Fruit fly (Drosophila melanogaster): ENCODE measurements around the gene Cp38.
A peak's percentile ranks its signal among the peaks of the same experiment; 100 is the strongest.

The Cp38 gene

dm6 chrX:8442161-8442560, 39.5 kb upstream of the Cp38 start, which contains the start of gene CG12123 (continued):
- TF ChIP-seq D (optimal IDR thresholded peaks at IDR 0.05), result no peak
- TF ChIP-seq D (GFP tag; optimal IDR thresholded peaks at IDR 0.05), result no peak
- TF ChIP-seq en (GFP tag; optimal IDR thresholded peaks at IDR 0.05), result no peak
- TF ChIP-seq gfzf (GFP tag; optimal IDR thresholded peaks at IDR 0.05), result peak; percentile 76
- TF ChIP-seq dmrt99B (tag; optimal IDR thresholded peaks at IDR 0.05), result no peak
- no peak for TF ChIP-seq CG12744 (GFP tag; optimal IDR thresholded peaks at IDR 0.05)
- TF ChIP-seq CG13894 (tag; optimal IDR thresholded peaks at IDR 0.05), result no peak
- TF ChIP-seq hth (optimal IDR thresholded peaks at IDR 0.05), result no peak
- no peak for TF ChIP-seq CG11504 (tag; optimal IDR thresholded peaks at IDR 0.05)
- peak; percentile 85 for TF ChIP-seq E2f2 (GFP tag; IDR thresholded peaks at IDR 0.05)
- TF ChIP-seq ftz-f1 (GFP tag; optimal IDR thresholded peaks at IDR 0.05), result no peak
- no peak for TF ChIP-seq CG10147 (GFP tag; optimal IDR thresholded peaks at IDR 0.05)
- TF ChIP-seq CG17912 (GFP tag; optimal IDR thresholded peaks at IDR 0.05), result no peak
- no peak for TF ChIP-seq Hr39 (optimal IDR thresholded peaks at IDR 0.05)
- TF ChIP-seq Dref (GFP tag; IDR thresholded peaks at IDR 0.05), result peak; percentile 65
- TF ChIP-seq Dp (GFP tag; optimal IDR thresholded peaks at IDR 0.05), result peak; percentile 82
- no peak for TF ChIP-seq Drgx (GFP tag; IDR thresholded peaks at IDR 0.05)
- TF ChIP-seq Sin3A (optimal IDR thresholded peaks at IDR 0.05), result no peak
- TF ChIP-seq odd (GFP tag; optimal IDR thresholded peaks at IDR 0.05), result no peak
- TF ChIP-seq ham (GFP tag; IDR thresholded peaks at IDR 0.05), result no peak
- peak; percentile 27 for TF ChIP-seq lbe (GFP tag; optimal IDR thresholded peaks at IDR 0.05)
- peak in 1 of 3 experiments; percentile 3 for TF ChIP-seq Stat92E (GFP tag; optimal IDR thresholded peaks at IDR 0.05)
- no peak for TF ChIP-seq br (optimal IDR thresholded peaks at IDR 0.05)
- no peak for TF ChIP-seq fd64A (GFP tag; optimal IDR thresholded peaks at IDR 0.05)
- TF ChIP-seq ttk (GFP tag; IDR thresholded peaks at IDR 0.05), result no peak
- no peak for TF ChIP-seq dmrt11E (tag; optimal IDR thresholded peaks at IDR 0.05)
- no peak for TF ChIP-seq Ets97D (GFP tag; optimal IDR thresholded peaks at IDR 0.05)
- TF ChIP-seq fd102C (GFP tag; optimal IDR thresholded peaks at IDR 0.05), result no peak
- TF ChIP-seq CG10366 (GFP tag; IDR thresholded peaks at IDR 0.05), result no peak
- TF ChIP-seq CG18764 (GFP tag; optimal IDR thresholded peaks at IDR 0.05), result no peak
- TF ChIP-seq Med (GFP tag), result peak; percentile 24
- TF ChIP-seq esg (GFP tag; conservative IDR thresholded peaks at IDR 0.05), result no peak
- peak; percentile 5 for TF ChIP-seq stwl (tag; optimal IDR thresholded peaks at IDR 0.05)
- TF ChIP-seq Opbp (GFP tag; IDR thresholded peaks at IDR 0.05; ENCODE audit: partially characterized antibody), result no peak
- no peak for TF ChIP-seq Vsx1 (GFP tag; optimal IDR thresholded peaks at IDR 0.05)
- no peak for TF ChIP-seq CG14965 (GFP tag; optimal IDR thresholded peaks at IDR 0.05; ENCODE audit: borderline replicate concordance)
- no peak for TF ChIP-seq kni (GFP tag; optimal IDR thresholded peaks at IDR 0.05)
- TF ChIP-seq Myb (GFP tag; optimal IDR thresholded peaks at IDR 0.05), result peak; percentile 25
- no peak for TF ChIP-seq CG12219 (GFP tag; optimal IDR thresholded peaks at IDR 0.05)
- TF ChIP-seq ken (GFP tag; IDR thresholded peaks at IDR 0.05), result no peak
- TF ChIP-seq trem (tag; optimal IDR thresholded peaks at IDR 0.05), result no peak
- no peak for TF ChIP-seq Fer1 (GFP tag; optimal IDR thresholded peaks at IDR 0.05)
- no peak for TF ChIP-seq grau (tag; optimal IDR thresholded peaks at IDR 0.05)
- TF ChIP-seq gcm (GFP tag; optimal IDR thresholded peaks at IDR 0.05), result no peak
- no peak for TF ChIP-seq sisA (GFP tag; IDR thresholded peaks at IDR 0.05)
- peak; percentile 55 for TF ChIP-seq CG8924 (tag; optimal IDR thresholded peaks at IDR 0.05)
- no peak for TF ChIP-seq D19A (tag; optimal IDR thresholded peaks at IDR 0.05)
- no peak for TF ChIP-seq ase (GFP tag; IDR thresholded peaks at IDR 0.05)
- no peak for TF ChIP-seq nerfin-2 (GFP tag; IDR thresholded peaks at IDR 0.05; ENCODE audit: partially characterized antibody)
- TF ChIP-seq tap (tag; optimal IDR thresholded peaks at IDR 0.05), result no peak
- TF ChIP-seq CG16815 (GFP tag; optimal IDR thresholded peaks at IDR 0.05), result no peak
- TF ChIP-seq al (GFP tag; IDR thresholded peaks at IDR 0.05), result no peak
- no peak for TF ChIP-seq CTCF (GFP tag; optimal IDR thresholded peaks at IDR 0.05)
- peak; percentile 7 for TF ChIP-seq CG1603 (tag; optimal IDR thresholded peaks at IDR 0.05)
